Fruit fly (Drosophila melanogaster) whole organism: ENCODE data around the gene gish.

Experiments used
- CG8478 ChIP-seq: fragments of >200 bp; optimal IDR thresholded peaks from 2 replicates; lab custom pipeline; 2018; ENCODE audit warnings: inconsistent platforms
- Dll ChIP-seq: fragments of >200 bp; optimal IDR thresholded peaks from 2 replicates; lab custom pipeline; 2017
- EcR ChIP-seq, 2 experiments: fragments of >200 bp; optimal IDR thresholded peaks; 2 replicates each; lab custom pipeline; 2017; ENCODE audit warnings: missing biosample characterization in 2 of 2, missing genetic modification characterization in 2 of 2, missing genetic modification reagents in 2 of 2
- pan ChIP-seq: fragments of >200 bp; optimal IDR thresholded peaks from 2 replicates; lab custom pipeline; 2017
- psq ChIP-seq: fragments of >200 bp; optimal IDR thresholded peaks from 2 replicates; lab custom pipeline; 2017
- usp ChIP-seq: fragments of >200 bp; optimal IDR thresholded peaks from 2 replicates; lab custom pipeline; 2017; ENCODE audit warnings: missing biosample characterization, missing genetic modification characterization, mixed read lengths

gish gene

DNA sequence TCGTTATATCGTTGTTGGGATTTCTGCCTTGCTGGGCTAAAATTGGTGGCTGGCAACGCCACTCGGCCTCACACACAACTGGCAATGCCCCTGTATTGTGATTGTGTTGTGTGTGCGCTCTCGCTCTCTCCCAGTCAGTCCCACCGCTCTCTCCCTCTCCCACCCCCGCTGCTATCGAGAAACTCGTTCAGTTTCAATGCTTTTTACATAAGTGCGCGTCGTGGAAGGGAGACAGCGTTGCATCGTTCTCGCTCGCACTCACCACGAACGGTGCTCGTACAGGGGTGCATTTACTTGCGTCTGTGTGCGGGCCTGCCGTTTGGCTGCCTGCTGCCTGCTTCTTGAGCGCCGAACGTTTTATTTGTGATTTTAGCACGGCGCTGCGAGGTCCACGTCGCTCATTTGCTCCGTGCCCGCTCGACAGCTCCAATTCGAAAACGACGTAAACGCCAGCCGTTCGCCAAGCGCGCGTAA, 29.8 kb upstream of the gish start:
- peak; percentile 91 for TF ChIP-seq CG8478 (lab: Kevin White, UChicago)
- TF ChIP-seq psq = no peak
- TF ChIP-seq pan (lab: Kevin White, UChicago) = no peak
- peak; percentile 97 for TF ChIP-seq Dll (lab: Kevin White, UChicago)
- peak in 1 of 2 experiments; percentile 44 for TF ChIP-seq EcR (GFP tag; optimal IDR thresholded peaks at IDR 0.05; lab: Kevin White, UChicago)
- TF ChIP-seq usp (GFP tag; lab: Kevin White, UChicago) = no peak

DNA sequence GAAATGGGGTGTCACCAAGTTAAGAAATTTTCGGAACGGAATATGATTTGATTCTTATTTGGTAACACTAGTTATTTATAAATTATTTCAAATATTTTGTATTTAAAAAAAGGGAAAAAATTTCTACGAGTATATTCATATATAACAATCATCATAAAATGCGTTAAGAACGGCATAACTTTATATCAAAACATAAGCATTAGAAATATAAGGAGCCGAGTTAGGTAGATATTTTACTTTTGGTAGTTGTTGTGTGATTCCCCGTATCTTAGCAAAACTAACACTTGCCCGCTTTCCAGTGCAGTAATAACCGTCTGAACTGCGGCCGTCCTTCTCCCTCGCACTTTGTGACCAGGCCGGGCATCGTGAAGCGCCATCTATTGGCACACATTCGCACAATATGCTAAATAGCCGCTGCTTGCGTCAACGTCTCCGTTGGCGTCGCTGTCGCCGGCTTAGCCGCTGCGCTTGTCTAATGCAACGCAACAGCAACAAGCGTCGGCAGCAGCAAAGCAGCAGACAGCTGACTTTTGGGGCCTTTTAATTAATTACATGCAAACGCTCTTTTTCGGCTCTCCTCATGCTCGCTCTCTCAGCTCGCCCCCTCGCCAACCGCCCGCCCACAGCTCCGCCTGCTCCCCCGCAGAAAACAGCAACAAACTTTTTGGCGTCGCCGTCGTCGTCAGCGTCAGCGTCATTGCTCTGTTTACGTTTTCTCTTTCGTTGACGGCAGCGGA, 27.8 kb upstream of the gish start:
- TF ChIP-seq usp (GFP tag; lab: Kevin White, UChicago) (no peak), Dll (lab: Kevin White, UChicago) (peak; percentile 67)

DNA sequence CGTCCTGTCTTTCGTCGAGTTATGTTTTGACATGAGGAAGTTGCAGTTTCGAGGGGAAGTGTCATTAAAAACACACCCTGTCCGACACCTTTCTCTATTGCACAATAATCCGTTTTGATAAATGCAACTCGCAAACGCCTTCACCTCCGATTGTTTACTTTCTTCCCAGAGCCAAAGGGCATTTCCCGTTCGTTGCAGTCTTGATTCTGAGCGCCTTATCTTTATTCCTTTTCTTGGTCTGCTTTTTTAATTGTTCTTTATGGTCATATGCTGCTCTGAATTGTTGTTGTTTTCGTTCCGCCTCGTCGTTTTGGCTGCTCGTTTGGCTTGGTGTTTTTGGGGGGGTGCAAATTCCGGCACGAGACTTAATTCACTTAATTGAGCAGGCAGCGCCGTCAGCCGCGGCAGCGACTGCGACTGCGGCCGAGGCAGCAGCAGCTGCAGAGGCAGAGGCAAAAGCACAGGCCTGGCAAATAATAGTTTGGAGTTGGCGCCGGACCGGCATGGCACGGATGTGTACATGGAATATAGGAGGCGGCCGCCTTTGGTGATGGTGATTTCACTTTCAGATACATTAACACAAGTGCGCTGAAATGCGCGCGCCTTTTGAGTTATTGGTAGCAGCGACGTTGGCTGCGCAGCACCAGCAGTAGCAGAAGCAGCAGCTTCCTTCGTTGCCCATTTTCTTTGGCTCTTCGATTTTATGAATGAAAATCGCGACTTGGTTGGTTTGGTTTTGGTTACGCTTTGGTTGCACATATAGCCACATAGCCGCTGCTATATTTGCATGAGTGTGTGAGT, 26.8 kb upstream of the gish start:
- no peak for TF ChIP-seq usp (GFP tag; lab: Kevin White, UChicago)
- peak; percentile 72 for TF ChIP-seq Dll (lab: Kevin White, UChicago)

DNA sequence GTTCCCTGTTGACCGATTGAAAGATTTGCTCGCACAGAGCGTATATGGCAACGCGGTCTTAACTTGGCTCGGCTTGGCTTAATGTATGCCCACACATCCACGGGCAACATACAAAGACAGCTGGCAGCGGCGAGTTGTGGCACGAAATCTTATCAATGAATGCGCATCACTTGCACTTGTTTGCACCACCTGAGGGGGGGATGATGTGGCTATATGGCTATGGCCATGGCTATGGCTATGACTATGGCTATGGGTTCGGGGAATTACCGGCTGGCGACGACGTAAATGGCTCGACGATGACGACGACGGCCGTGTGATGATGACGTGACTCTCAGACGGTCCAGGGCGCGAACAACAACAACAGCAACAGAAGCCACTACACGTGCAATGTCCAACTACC, 25.2 kb upstream of the gish start:
- no peak for TF ChIP-seq Dll (lab: Kevin White, UChicago)
- no peak for TF ChIP-seq EcR (GFP tag; optimal IDR thresholded peaks at IDR 0.05; lab: Kevin White, UChicago)
- no peak for TF ChIP-seq usp (GFP tag; lab: Kevin White, UChicago)
- no peak for TF ChIP-seq CG8478 (lab: Kevin White, UChicago)
- TF ChIP-seq pan (lab: Kevin White, UChicago) = no peak
- TF ChIP-seq psq = no peak

DNA sequence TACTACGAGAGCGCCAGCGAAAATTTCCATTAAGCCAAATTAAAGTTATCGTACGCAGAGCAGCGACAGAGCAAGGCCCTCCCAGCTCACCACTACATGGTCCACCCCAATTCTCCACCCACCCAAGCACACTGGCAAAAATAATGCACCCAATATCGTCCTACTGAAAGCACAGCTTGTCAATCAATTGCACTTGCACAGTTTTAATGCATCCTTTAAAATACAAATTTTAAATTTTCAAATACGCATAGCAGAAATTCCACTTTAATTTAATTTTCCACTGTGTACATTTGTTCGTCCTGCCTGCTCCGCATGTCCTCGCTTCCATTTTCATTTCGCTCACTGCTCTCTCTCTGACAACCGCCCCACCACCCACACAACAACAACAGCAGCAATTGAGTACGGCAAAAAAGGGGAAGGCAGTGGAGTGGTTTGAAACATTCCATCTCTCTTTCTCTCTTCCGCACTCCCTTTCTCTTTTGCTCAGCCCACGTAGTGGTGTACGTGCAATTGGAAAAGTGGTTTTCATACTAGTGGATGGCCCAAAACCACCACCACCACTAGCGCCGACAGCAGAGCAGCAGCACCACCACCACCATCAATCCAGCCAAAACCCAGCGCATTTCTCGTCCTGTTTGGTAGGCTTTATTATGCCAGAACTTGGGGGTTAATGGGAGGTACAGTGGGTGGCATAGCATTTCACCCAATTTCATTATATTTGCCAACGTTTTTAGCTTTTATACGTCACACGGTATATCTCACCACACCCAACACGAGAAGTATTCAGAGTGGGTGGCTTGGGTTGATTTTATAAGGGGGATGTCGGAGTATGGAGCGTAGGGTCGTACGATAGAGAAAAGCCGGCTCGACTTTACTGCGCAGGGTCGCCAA, 24.4 kb upstream of the gish start:
- TF ChIP-seq EcR (GFP tag; optimal IDR thresholded peaks at IDR 0.05; lab: Kevin White, UChicago) = no peak
- no peak for TF ChIP-seq CG8478 (lab: Kevin White, UChicago)
- TF ChIP-seq Dll (lab: Kevin White, UChicago) = no peak
- no peak for TF ChIP-seq usp (GFP tag; lab: Kevin White, UChicago)
- no peak for TF ChIP-seq pan (lab: Kevin White, UChicago)
- TF ChIP-seq psq = no peak

DNA sequence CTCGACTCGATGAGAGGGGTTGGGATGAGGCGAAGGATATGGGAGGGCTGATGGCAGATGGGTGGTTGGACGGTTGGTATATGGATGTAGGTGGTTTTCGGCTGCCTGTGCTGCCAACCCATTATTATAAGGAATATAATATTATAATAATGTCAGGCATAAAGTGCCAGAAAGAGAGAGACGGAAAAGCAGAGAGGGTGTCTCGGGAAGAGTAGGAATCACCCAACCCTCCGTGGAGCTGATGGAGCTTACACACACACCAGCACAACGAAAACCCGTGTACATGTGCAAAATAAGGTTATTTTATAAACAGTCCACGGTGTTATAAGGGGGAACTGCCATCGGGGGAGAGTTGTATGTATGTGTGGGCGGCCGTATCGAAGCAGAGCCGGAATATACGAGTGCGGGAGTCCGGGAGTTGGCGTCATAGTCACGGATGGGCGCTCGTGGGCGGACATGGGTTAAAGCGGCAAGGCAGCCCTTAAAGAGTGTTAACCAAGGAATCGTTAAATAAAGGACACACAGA, 23.7 kb upstream of the gish start:
- TF ChIP-seq pan (lab: Kevin White, UChicago) (no peak), Dll (lab: Kevin White, UChicago) (no peak)

dm6 chr3R:16249510-16249828, 22.8 kb upstream of the gish start:
- TF ChIP-seq psq (no peak), pan (lab: Kevin White, UChicago) (no peak)

DNA sequence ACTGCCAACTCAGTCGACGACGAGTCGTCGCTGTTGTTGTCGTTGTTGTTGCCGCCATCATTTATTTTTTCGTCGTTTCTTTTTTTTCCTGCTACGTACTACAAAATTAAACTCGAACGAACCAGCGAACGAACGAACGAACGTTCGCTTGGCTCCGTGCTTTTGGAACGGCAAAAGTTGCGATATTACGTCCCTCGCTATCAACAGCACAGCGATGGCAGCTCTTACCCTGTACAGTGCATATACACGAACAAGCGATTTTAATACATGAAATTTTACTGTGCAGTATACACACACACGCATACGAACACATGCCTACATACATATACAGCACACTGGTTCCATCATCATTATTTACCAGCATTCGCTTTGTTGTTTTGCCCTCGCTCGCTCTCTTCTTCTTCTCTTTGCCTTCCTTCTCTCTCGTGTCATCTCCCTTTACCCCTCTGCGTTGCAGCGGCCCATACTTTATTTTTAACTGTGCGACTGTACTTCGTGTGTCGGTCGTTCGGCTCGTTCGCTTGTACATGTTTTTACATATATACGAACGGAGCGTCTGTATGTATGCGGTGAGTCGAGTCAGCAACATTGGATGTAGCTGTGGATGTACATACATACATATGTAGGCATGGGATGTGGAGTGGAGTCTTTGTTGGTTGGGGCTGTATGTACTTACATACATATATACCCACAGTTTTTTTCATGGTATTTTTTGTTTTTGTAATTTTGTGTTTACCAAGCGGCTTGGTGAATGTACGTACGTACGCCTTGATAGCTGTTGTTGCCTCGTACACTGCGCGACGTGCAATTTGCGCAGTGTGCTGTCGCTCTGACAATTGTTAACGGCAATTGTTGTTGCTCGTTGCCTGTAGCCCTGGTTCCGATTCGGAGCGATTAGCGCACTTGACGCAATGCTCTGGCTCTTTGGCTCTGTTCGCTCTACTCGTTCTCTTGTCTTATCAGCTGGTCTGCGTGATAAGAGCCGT, 22.1 kb upstream of the gish start:
- no peak for TF ChIP-seq usp (GFP tag; lab: Kevin White, UChicago)
- TF ChIP-seq EcR (GFP tag; optimal IDR thresholded peaks at IDR 0.05; lab: Kevin White, UChicago) = peak in 1 of 2 experiments; percentile 79
- TF ChIP-seq Dll (lab: Kevin White, UChicago) = peak; percentile 1
- TF ChIP-seq CG8478 (lab: Kevin White, UChicago) = no peak
- TF ChIP-seq pan (lab: Kevin White, UChicago) = peak; percentile 62

- no peak for TF ChIP-seq psq
- no peak for TF ChIP-seq usp (GFP tag; lab: Kevin White, UChicago)
- TF ChIP-seq EcR (GFP tag; optimal IDR thresholded peaks at IDR 0.05; lab: Kevin White, UChicago) = no peak
- TF ChIP-seq Dll (lab: Kevin White, UChicago) = no peak
- TF ChIP-seq pan (lab: Kevin White, UChicago) = no peak
- TF ChIP-seq CG8478 (lab: Kevin White, UChicago) = no peak
Measured at dm6 chr3R:16251270-16251925, 20.9 kb upstream of the gish start.

DNA sequence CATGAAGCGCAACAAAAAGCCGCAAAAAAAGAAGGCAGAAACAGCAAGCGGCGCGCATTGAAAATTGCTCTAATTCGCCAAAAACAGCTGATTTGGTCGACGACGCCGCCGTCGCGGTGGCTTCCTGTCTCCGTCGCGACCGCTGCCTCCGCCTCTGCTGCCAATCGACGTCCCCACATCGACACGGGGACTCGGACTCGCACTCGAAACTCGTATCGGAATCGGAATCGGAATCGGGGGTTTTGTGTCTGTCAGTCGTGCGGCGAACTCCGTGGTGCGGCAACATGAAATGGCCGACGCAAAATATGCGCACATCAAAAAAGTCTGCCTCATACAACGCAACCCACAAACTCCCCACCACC, 20.3 kb upstream of the gish start:
- TF ChIP-seq CG8478 (lab: Kevin White, UChicago) (no peak), pan (lab: Kevin White, UChicago) (no peak), Dll (lab: Kevin White, UChicago) (peak; percentile 25)
